Fruit fly (Drosophila melanogaster) whole organism, embryonic: Measurements from ENCODE around the gene Dph5.
A peak's percentile ranks its signal among the peaks of the same experiment; 100 is the strongest.

ENCODE experiments used
- Blimp-1 ChIP-seq: fragments of 200-800 bp; sonication (Bioruptor generic); optimal IDR thresholded peaks from 3 replicates; lab custom pipeline; 2018; ENCODE audit warnings: missing biosample characterization, missing genetic modification characterization, mild to moderate bottlenecking, moderate library complexity, missing genetic modification reagents
- CG10209 ChIP-seq: fragments of 200-800 bp; sonication (Bioruptor generic); optimal IDR thresholded peaks from 3 replicates; lab custom pipeline; 2017; ENCODE audit warnings: missing biosample characterization, mild to moderate bottlenecking, missing genetic modification characterization, missing genetic modification reagents
- CG10654 ChIP-seq: fragments of 200-800 bp; sonication (Bioruptor generic); optimal IDR thresholded peaks from 2 replicates; lab custom pipeline; 2016; ENCODE audit warnings: missing biosample characterization, missing genetic modification characterization
- CG11085 ChIP-seq: fragments of 200-800 bp; sonication (Bioruptor generic); IDR thresholded peaks from 2 replicates; pipeline ENCODE4 v1.3.6; 2022; ENCODE audit warnings: missing biosample characterization, missing genetic modification characterization
- CG11456 ChIP-seq: fragments of 200-800 bp; sonication (Bioruptor generic); IDR thresholded peaks from 3 replicates; pipeline ENCODE4 v1.3.6; 2022; ENCODE audit warnings: missing biosample characterization, missing genetic modification characterization
- CG11504 ChIP-seq: fragments of 200-800 bp; sonication (Bioruptor generic); optimal IDR thresholded peaks from 3 replicates; lab custom pipeline; 2019; ENCODE audit warnings: missing biosample characterization, mild to moderate bottlenecking, missing genetic modification characterization, moderate library complexity
- CG1233 ChIP-seq: fragments of 200-800 bp; sonication (Bioruptor generic); optimal IDR thresholded peaks from 4 replicates; lab custom pipeline; 2018; ENCODE audit warnings: missing biosample characterization, mild to moderate bottlenecking, missing genetic modification characterization
- CG12769 ChIP-seq: fragments of 200-800 bp; sonication (Bioruptor generic); optimal IDR thresholded peaks from 2 replicates; lab custom pipeline; 2019; ENCODE audit warnings: missing biosample characterization, mild to moderate bottlenecking, missing genetic modification characterization, moderate library complexity
- CG15011 ChIP-seq: fragments of 200-800 bp; sonication (Bioruptor generic); optimal IDR thresholded peaks from 3 replicates; lab custom pipeline; 2018; ENCODE audit warnings: missing biosample characterization, mild to moderate bottlenecking, missing genetic modification characterization
- CG17359 ChIP-seq: fragments of 200-800 bp; sonication (Bioruptor generic); optimal IDR thresholded peaks from 3 replicates; lab custom pipeline; 2018; ENCODE audit warnings: missing biosample characterization, mild to moderate bottlenecking, missing genetic modification characterization, moderate library complexity
- CG17385 ChIP-seq: fragments of 200-800 bp; sonication (Bioruptor generic); optimal IDR thresholded peaks from 3 replicates; lab custom pipeline; 2018; ENCODE audit warnings: missing biosample characterization, mild to moderate bottlenecking, missing genetic modification characterization
- CG2202 ChIP-seq: fragments of 200-800 bp; sonication (Bioruptor generic); optimal IDR thresholded peaks from 2 replicates; lab custom pipeline; 2018; ENCODE audit warnings: missing biosample characterization, mild to moderate bottlenecking, missing genetic modification characterization
- CG2712 ChIP-seq: fragments of 200-800 bp; optimal IDR thresholded peaks from 3 replicates; lab custom pipeline; 2019; ENCODE audit warnings: missing biosample characterization, mild to moderate bottlenecking, missing genetic modification characterization, moderate library complexity
- CG32767 ChIP-seq: fragments of 200-800 bp; sonication (Bioruptor generic); IDR thresholded peaks from 2 replicates; pipeline ENCODE4 v1.3.6; 2022; ENCODE audit warnings: missing biosample characterization, missing genetic modification characterization
- CG3281 ChIP-seq: fragments of 200-800 bp; sonication (Bioruptor generic); optimal IDR thresholded peaks from 3 replicates; lab custom pipeline; 2017; ENCODE audit warnings: missing biosample characterization, mild to moderate bottlenecking, missing genetic modification characterization
- CG34376 ChIP-seq: fragments of 200-800 bp; sonication (Bioruptor generic); optimal IDR thresholded peaks from 2 replicates; lab custom pipeline; 2018; ENCODE audit warnings: missing biosample characterization, mild to moderate bottlenecking, missing genetic modification characterization
- CG4424 ChIP-seq: fragments of 200-800 bp; sonication (Bioruptor generic); optimal IDR thresholded peaks from 3 replicates; lab custom pipeline; 2016; ENCODE audit warnings: missing biosample characterization, missing genetic modification characterization
- CG6272 ChIP-seq: fragments of 200-800 bp; sonication (Bioruptor generic); IDR thresholded peaks from 2 replicates; pipeline ENCODE4 v1.3.6; 2022; ENCODE audit warnings: missing biosample characterization, missing genetic modification characterization
- CG7745 ChIP-seq: fragments of 200-800 bp; sonication (Bioruptor generic); optimal IDR thresholded peaks from 2 replicates; lab custom pipeline; 2018; ENCODE audit warnings: missing biosample characterization, mild to moderate bottlenecking, missing genetic modification characterization, moderate library complexity
- CG7987 ChIP-seq: fragments of 200-800 bp; sonication (Bioruptor generic); optimal IDR thresholded peaks from 2 replicates; lab custom pipeline; 2018; ENCODE audit warnings: missing biosample characterization, mild to moderate bottlenecking, missing genetic modification characterization, moderate library complexity
- CG8290 ChIP-seq, 3 experiments: fragments of 200-800 bp; sonication (Bioruptor generic); optimal IDR thresholded peaks; 2 replicates each; lab custom pipeline; 2016 to 2019; ENCODE audit warnings: missing biosample characterization in 3 of 3, missing genetic modification characterization in 3 of 3, mild to moderate bottlenecking in 2 of 3, moderate library complexity in 1 of 3
- CG8765 ChIP-seq: fragments of 200-800 bp; sonication (Bioruptor generic); IDR thresholded peaks from 2 replicates; pipeline ENCODE4 v1.3.6; 2022; ENCODE audit warnings: missing biosample characterization, missing genetic modification characterization
- CkIIα-i1 ChIP-seq: fragments of 200-800 bp; sonication (Bioruptor generic); IDR thresholded peaks from 2 replicates; pipeline ENCODE4 v1.3.6; 2022; ENCODE audit warnings: missing biosample characterization, missing genetic modification characterization
- CrebB ChIP-seq: fragments of 200-800 bp; sonication (Bioruptor generic); optimal IDR thresholded peaks from 3 replicates; lab custom pipeline; 2018; ENCODE audit warnings: missing biosample characterization, mild to moderate bottlenecking, missing genetic modification characterization
- D ChIP-seq, 2 experiments: fragments of 200-800 bp in 1 of 2; fragments of >200 bp in 1 of 2; sonication (Bioruptor generic) in 1 of 2; optimal IDR thresholded peaks; 2 replicates in 1 of 2; 3 replicates in 1 of 2; lab custom pipeline; 2017; ENCODE audit warnings: mild to moderate bottlenecking in 1 of 2, missing biosample characterization in 1 of 2, missing genetic modification characterization in 1 of 2, missing genetic modification reagents in 1 of 2
- ERR ChIP-seq: fragments of 200-800 bp; sonication (Bioruptor generic); optimal IDR thresholded peaks from 2 replicates; lab custom pipeline; 2016; ENCODE audit warnings: missing biosample characterization, missing genetic modification characterization
- HLH54F ChIP-seq: fragments of 200-800 bp; sonication (Bioruptor generic); optimal IDR thresholded peaks from 3 replicates; lab custom pipeline; 2016; ENCODE audit warnings: missing biosample characterization, missing genetic modification characterization
- Jarid2 ChIP-seq: fragments of 200-800 bp; sonication (Bioruptor generic); optimal IDR thresholded peaks from 3 replicates; lab custom pipeline; 2017; ENCODE audit warnings: mild to moderate bottlenecking, missing biosample characterization, missing genetic modification reagents, missing genetic modification characterization
- Pdp1 ChIP-seq, 2 experiments: fragments of 200-800 bp; sonication (Bioruptor generic); optimal IDR thresholded peaks; 3 replicates each; lab custom pipeline; 2016; ENCODE audit warnings: missing biosample characterization in 2 of 2, missing genetic modification characterization in 2 of 2, mild to moderate bottlenecking in 1 of 2, moderate library complexity in 1 of 2
- Scr ChIP-seq: fragments of 200-800 bp; sonication (Bioruptor generic); IDR thresholded peaks from 2 replicates; pipeline ENCODE4 v1.3.6; 2022; ENCODE audit warnings: missing biosample characterization, missing genetic modification characterization; ENCODE audit not compliant: partially characterized antibody
- Taf1 ChIP-seq: fragments of 200-800 bp; sonication (Bioruptor generic); IDR thresholded peaks from 2 replicates; pipeline ENCODE4 v1.3.6; 2022; ENCODE audit warnings: missing biosample characterization, missing genetic modification characterization
- aop ChIP-seq: fragments of 200-800 bp; sonication (Bioruptor generic); IDR thresholded peaks from 2 replicates; pipeline ENCODE4 v1.3.6; 2022; ENCODE audit warnings: missing biosample characterization, missing genetic modification characterization
- caup ChIP-seq: fragments of 200-800 bp; sonication (Bioruptor generic); optimal IDR thresholded peaks from 3 replicates; lab custom pipeline; 2017; ENCODE audit warnings: missing biosample characterization, mild to moderate bottlenecking, missing genetic modification characterization, moderate library complexity; ENCODE audit not compliant: severe bottlenecking
- cg ChIP-seq: fragments of 200-800 bp; sonication (Bioruptor generic); optimal IDR thresholded peaks from 3 replicates; lab custom pipeline; 2019; ENCODE audit warnings: missing biosample characterization, mild to moderate bottlenecking, missing genetic modification characterization, moderate library complexity
- chm ChIP-seq: fragments of 200-800 bp; sonication (Bioruptor generic); IDR thresholded peaks from 2 replicates; pipeline ENCODE4 v1.3.6; 2022; ENCODE audit warnings: missing biosample characterization, missing genetic modification characterization
- ci ChIP-seq: fragments of 200-800 bp; sonication (Bioruptor generic); IDR thresholded peaks from 3 replicates; pipeline ENCODE4 v1.3.6; 2022; ENCODE audit warnings: missing biosample characterization, missing genetic modification characterization
- crol ChIP-seq: fragments of 200-800 bp; sonication (Bioruptor generic); IDR thresholded peaks from 2 replicates; pipeline ENCODE4 v1.3.6; 2022; ENCODE audit warnings: missing biosample characterization, missing genetic modification characterization
- fd3F ChIP-seq: fragments of 200-800 bp; sonication (Bioruptor generic); optimal IDR thresholded peaks from 2 replicates; lab custom pipeline; 2018; ENCODE audit warnings: missing biosample characterization, mild to moderate bottlenecking, missing genetic modification characterization, moderate library complexity
- grau ChIP-seq: fragments of 200-800 bp; optimal IDR thresholded peaks from 3 replicates; lab custom pipeline; 2019; ENCODE audit warnings: missing biosample characterization, mild to moderate bottlenecking, missing genetic modification characterization, moderate library complexity
- nmo ChIP-seq: fragments of 200-800 bp; sonication (Bioruptor generic); optimal IDR thresholded peaks from 2 replicates; lab custom pipeline; 2018; ENCODE audit warnings: missing biosample characterization, mild to moderate bottlenecking, missing genetic modification characterization, moderate library complexity
- onecut ChIP-seq: fragments of 200-800 bp; sonication (Bioruptor generic); IDR thresholded peaks from 2 replicates; pipeline ENCODE4 v1.3.6; 2022; ENCODE audit warnings: missing biosample characterization, missing genetic modification characterization
- org-1 ChIP-seq: fragments of 200-800 bp; sonication (Bioruptor generic); optimal IDR thresholded peaks from 2 replicates; lab custom pipeline; 2017; ENCODE audit warnings: missing biosample characterization, missing genetic modification characterization
- repo ChIP-seq: fragments of 200-800 bp; sonication (Bioruptor generic); optimal IDR thresholded peaks from 2 replicates; lab custom pipeline; 2016; ENCODE audit warnings: missing biosample characterization, missing genetic modification characterization
- shn ChIP-seq: fragments of 200-800 bp; sonication (Bioruptor generic); optimal IDR thresholded peaks from 3 replicates; lab custom pipeline; 2016; ENCODE audit warnings: missing biosample characterization, missing genetic modification characterization
- sqz ChIP-seq: fragments of 200-800 bp; sonication (Bioruptor generic); optimal IDR thresholded peaks from 3 replicates; lab custom pipeline; 2018; ENCODE audit warnings: missing biosample characterization, mild to moderate bottlenecking, missing genetic modification characterization
- stc ChIP-seq: fragments of 200-800 bp; sonication (Bioruptor generic); IDR thresholded peaks from 2 replicates; pipeline ENCODE4 v1.3.6; 2022; ENCODE audit warnings: missing biosample characterization, missing genetic modification characterization
- tgo ChIP-seq: fragments of 200-800 bp; sonication (Bioruptor generic); IDR thresholded peaks from 3 replicates; pipeline ENCODE4 v1.3.6; 2022; ENCODE audit warnings: missing biosample characterization, missing genetic modification characterization
- tll ChIP-seq, 2 experiments: fragments of 200-800 bp in 1 of 2; fragments of >200 bp in 1 of 2; sonication (Bioruptor generic) in 1 of 2; optimal IDR thresholded peaks; 2 replicates each; lab custom pipeline; 2017 to 2019; ENCODE audit warnings: missing biosample characterization in 2 of 2, missing genetic modification characterization in 2 of 2, mild to moderate bottlenecking in 1 of 2, moderate library complexity in 1 of 2
- yki ChIP-seq: fragments of >200 bp; optimal IDR thresholded peaks from 3 replicates; lab custom pipeline; 2018
- zfh2 ChIP-seq: fragments of 200-800 bp; sonication (Bioruptor generic); optimal IDR thresholded peaks from 2 replicates; lab custom pipeline; 2016; ENCODE audit warnings: missing biosample characterization, missing genetic modification characterization

The Dph5 gene

dm6 chr3R:22626842-22627392 lies 43.9 kb upstream of the Dph5 start (continued):
- TF ChIP-seq caup (peak; percentile 80), repo (GFP tag; lab: Kevin White, UChicago) (peak; percentile 47), nmo (GFP tag; lab: Kevin White, UChicago) (no peak), D (optimal IDR thresholded peaks at IDR 0.05; lab: Kevin White, UChicago) (peak; percentile 49), D (GFP tag; optimal IDR thresholded peaks at IDR 0.05; lab: Kevin White, UChicago) (peak; percentile 65), sqz (GFP tag; lab: Kevin White, UChicago) (peak; percentile 88), CG3281 (GFP tag; lab: Kevin White, UChicago) (peak; percentile 48), yki (peak; percentile 83), Taf1 (GFP tag; lab: Robert Waterston, UW) (no peak), onecut (GFP tag; lab: Robert Waterston, UW) (0 out of 2 replicates have a peak, but pooled peaks have one; percentile 18), CG11456 (GFP tag; lab: Robert Waterston, UW) (no peak), CG15011 (GFP tag; lab: Kevin White, UChicago) (peak; percentile 62), CG17359 (tag; lab: Kevin White, UChicago) (peak; percentile 37), CG10209 (GFP tag; lab: Kevin White, UChicago) (peak; percentile 64), CkIIα-i1 (GFP tag; lab: Robert Waterston, UW) (no peak), HLH54F (peak; percentile 30), tgo (GFP tag; lab: Robert Waterston, UW) (no peak), CG1233 (GFP tag; lab: Kevin White, UChicago) (peak; percentile 62), CG17385 (peak; percentile 14), CG12769 (tag; lab: Kevin White, UChicago) (peak; percentile 80), CG2712 (tag; lab: Kevin White, UChicago) (peak; percentile 37), crol (GFP tag; lab: Robert Waterston, UW) (no peak), zfh2 (GFP tag; lab: Kevin White, UChicago) (peak; percentile 13), CG10654 (GFP tag; lab: Kevin White, UChicago) (peak; percentile 11), grau (tag; lab: Kevin White, UChicago) (peak; percentile 37), CrebB (tag; lab: Kevin White, UChicago) (peak; percentile 79), CG6272 (GFP tag; lab: Robert Waterston, UW) (no peak), Blimp-1 (GFP tag; lab: Kevin White, UChicago) (peak; percentile 42), CG32767 (GFP tag; lab: Robert Waterston, UW) (peak; percentile 28; the same call in 1 of the 2 replicates), CG7745 (tag; lab: Kevin White, UChicago) (peak; percentile 86), chm (GFP tag; lab: Robert Waterston, UW) (peak; percentile 16; the same call in 1 of the 2 replicates), CG34376 (GFP tag; lab: Kevin White, UChicago) (peak; percentile 66), CG7987 (peak; percentile 73), CG2202 (no peak), CG11085 (GFP tag; lab: Robert Waterston, UW) (no peak), Scr (peak; percentile 18; the same call in 1 of the 2 replicates), CG8765 (no peak), aop (GFP tag; lab: Robert Waterston, UW) (no peak), CG11504 (peak; percentile 25), shn (GFP tag; lab: Kevin White, UChicago) (peak; percentile 23)

- no peak for TF ChIP-seq cg (GFP tag; lab: Kevin White, UChicago)
- TF ChIP-seq CG4424 (GFP tag; lab: Kevin White, UChicago), result no peak
- no peak for TF ChIP-seq stc (GFP tag; lab: Robert Waterston, UW)
- TF ChIP-seq fd3F (GFP tag; lab: Kevin White, UChicago), result no peak
- TF ChIP-seq CG15011 (GFP tag; lab: Kevin White, UChicago), result no peak
- TF ChIP-seq org-1, result no peak
- TF ChIP-seq tll (GFP tag; optimal IDR thresholded peaks at IDR 0.05; lab: Kevin White, UChicago), result no peak
- no peak for TF ChIP-seq CG8290 (GFP tag; optimal IDR thresholded peaks at IDR 0.05; lab: Kevin White, UChicago)
- TF ChIP-seq CG8290 (tag; optimal IDR thresholded peaks at IDR 0.05; lab: Kevin White, UChicago), result peak in 1 of 2 experiments; percentile 9
- peak; percentile 44; the same call in 2 of the 3 replicates for TF ChIP-seq ci (GFP tag; lab: Robert Waterston, UW)
- no peak for TF ChIP-seq ERR
- peak; percentile 8 for TF ChIP-seq Jarid2 (GFP tag; lab: Kevin White, UChicago)
- TF ChIP-seq Pdp1 (GFP tag; optimal IDR thresholded peaks at IDR 0.05; lab: Kevin White, UChicago), result peak in 1 of 2 experiments; percentile 64
- TF ChIP-seq onecut (GFP tag; lab: Robert Waterston, UW), result no peak
Measured at dm6 chr3R:22626334-22626688, 43.3 kb upstream of the Dph5 start.
